Fruit fly (Drosophila melanogaster) whole organism, prepupa: Measurements from ENCODE around the gene Jhbp15.

Experiments
- CG31627 ChIP-seq: fragments of 200-800 bp; sonication (Bioruptor generic); optimal IDR thresholded peaks from 3 replicates; lab custom pipeline; 2016; ENCODE audit warnings: missing biosample characterization, missing genetic modification characterization
- CG4318 ChIP-seq: fragments of 200-800 bp; sonication (Bioruptor generic); optimal IDR thresholded peaks from 3 replicates; lab custom pipeline; 2017; ENCODE audit warnings: missing biosample characterization, mild to moderate bottlenecking, missing genetic modification characterization
- CG6808 ChIP-seq: fragments of 200-800 bp; sonication (Bioruptor generic); optimal IDR thresholded peaks from 3 replicates; lab custom pipeline; 2017; ENCODE audit warnings: missing biosample characterization, missing genetic modification characterization, mild to moderate bottlenecking, moderate library complexity, missing genetic modification reagents
- CG7368 ChIP-seq: fragments of 200-800 bp; sonication (Bioruptor generic); optimal IDR thresholded peaks from 3 replicates; lab custom pipeline; 2016; ENCODE audit warnings: missing biosample characterization, missing genetic modification characterization
- Gug ChIP-seq: fragments of 200-800 bp; sonication (Bioruptor generic); IDR thresholded peaks from 2 replicates; pipeline ENCODE4 v1.3.6; 2022; ENCODE audit warnings: missing biosample characterization, missing genetic modification characterization
- achi ChIP-seq: fragments of 200-800 bp; sonication (Bioruptor generic); optimal IDR thresholded peaks from 3 replicates; lab custom pipeline; 2016; ENCODE audit warnings: missing biosample characterization, missing genetic modification characterization
- esn ChIP-seq: fragments of 200-800 bp; sonication (Bioruptor generic); optimal IDR thresholded peaks from 2 replicates; lab custom pipeline; 2016; ENCODE audit warnings: missing biosample characterization, mild to moderate bottlenecking, missing genetic modification characterization, moderate library complexity
- fd85E ChIP-seq: fragments of 200-800 bp; sonication (Bioruptor generic); optimal IDR thresholded peaks from 3 replicates; lab custom pipeline; 2016; ENCODE audit warnings: missing biosample characterization, missing genetic modification characterization
- topi ChIP-seq: fragments of 200-800 bp; sonication (Bioruptor generic); optimal IDR thresholded peaks from 3 replicates; lab custom pipeline; 2016; ENCODE audit warnings: missing biosample characterization, missing genetic modification characterization

DNA sequence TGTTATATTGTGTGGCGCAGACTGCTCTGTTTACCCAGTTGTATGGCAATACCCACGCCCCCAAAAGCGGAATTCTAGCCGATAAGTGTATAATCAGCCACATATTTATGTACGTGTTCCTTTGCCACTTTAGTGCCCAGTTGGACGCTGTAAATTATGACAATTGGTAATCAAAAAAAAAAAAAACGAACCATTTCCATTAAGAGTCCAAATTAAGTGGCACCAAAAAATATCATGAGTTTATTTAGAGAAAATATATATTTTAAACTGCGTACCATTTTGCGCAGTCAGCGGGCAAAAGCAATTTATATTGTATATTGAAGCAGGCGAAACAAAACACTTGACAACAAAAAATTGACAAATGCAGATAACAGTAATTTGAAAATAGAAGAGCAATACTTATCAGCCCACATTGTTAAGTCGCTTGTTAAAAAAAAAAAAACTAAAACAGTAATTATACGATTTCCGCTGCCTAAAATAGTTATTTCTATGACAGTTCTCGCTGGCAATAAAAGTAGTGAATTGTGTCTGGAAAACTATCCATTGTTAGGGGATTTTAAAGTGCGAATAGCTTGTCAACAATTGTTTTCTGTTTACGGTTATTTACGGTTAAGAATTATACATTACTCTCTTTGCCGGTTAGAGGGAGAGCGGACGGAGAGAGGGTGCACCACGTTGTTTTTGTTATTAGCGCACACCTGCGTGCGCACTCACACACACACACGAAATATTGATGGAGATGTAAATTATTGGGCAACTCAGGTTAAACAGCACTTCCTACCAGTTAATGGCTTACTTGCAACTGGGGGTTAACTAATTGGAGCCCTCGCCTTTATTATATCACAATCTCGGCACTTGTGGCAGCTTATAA, 8.9 kb upstream of the Jhbp15 start:
- no peak for TF ChIP-seq fd85E
- TF ChIP-seq CG7368 (GFP tag; lab: Kevin White, UChicago), result no peak
- no peak for TF ChIP-seq CG4318
- no peak for TF ChIP-seq achi (GFP tag; lab: Kevin White, UChicago)
- TF ChIP-seq CG31627 (GFP tag; lab: Kevin White, UChicago), result no peak
- no peak for TF ChIP-seq Gug (GFP tag; lab: Robert Waterston, UW)
- TF ChIP-seq esn, result no peak
- no peak for TF ChIP-seq topi
- no peak for TF ChIP-seq CG6808
